Worm (Caenorhabditis elegans) whole organism, late embryonic: ENCODE measurements around the gene rog-1.

Source experiments
- K09A11.1 ChIP-seq: sonication (generic microtip); optimal IDR thresholded peaks from 2 replicates; lab custom pipeline; 2017; ENCODE audit warnings: antibody characterized with exemption, mild to moderate bottlenecking, missing genetic modification characterization, missing compliant biosample characterization; ENCODE audit not compliant: insufficient read depth
- T23F11.4 ChIP-seq: fragments of 200-800 bp; sonication (Bioruptor generic); optimal IDR thresholded peaks from 2 replicates; lab custom pipeline; 2018; ENCODE audit warnings: mild to moderate bottlenecking, missing genetic modification characterization, missing compliant biosample characterization
- ceh-19 ChIP-seq: fragments of 200-800 bp; sonication (Bioruptor generic); optimal IDR thresholded peaks from 2 replicates; lab custom pipeline; 2018; ENCODE audit warnings: mild to moderate bottlenecking, missing genetic modification characterization, missing compliant biosample characterization
- ceh-24 ChIP-seq: sonication (generic microtip); optimal IDR thresholded peaks from 2 replicates; lab custom pipeline; 2016; ENCODE audit warnings: mild to moderate bottlenecking, missing genetic modification characterization, missing compliant biosample characterization
- ceh-31 ChIP-seq: sonication (generic microtip); optimal IDR thresholded peaks from 2 replicates; lab custom pipeline; 2016; ENCODE audit warnings: missing genetic modification characterization, missing compliant biosample characterization
- elt-2 ChIP-seq: sonication (generic microtip); optimal IDR thresholded peaks from 2 replicates; lab custom pipeline; 2016; ENCODE audit warnings: missing genetic modification reagents, missing genetic modification characterization, missing compliant biosample characterization
- hlh-15 ChIP-seq: sonication (generic microtip); optimal IDR thresholded peaks from 2 replicates; lab custom pipeline; 2016; ENCODE audit warnings: missing genetic modification characterization, missing compliant biosample characterization
- hlh-30 ChIP-seq: sonication (generic microtip); optimal IDR thresholded peaks from 2 replicates; lab custom pipeline; 2017; ENCODE audit warnings: antibody characterized with exemption, missing genetic modification characterization, missing compliant biosample characterization; ENCODE audit not compliant: insufficient read depth
- nfya-1 ChIP-seq: sonication (generic microtip); optimal IDR thresholded peaks from 2 replicates; lab custom pipeline; 2017; ENCODE audit warnings: missing genetic modification characterization, mild to moderate bottlenecking, missing compliant biosample characterization, antibody characterized with exemption, moderate library complexity
- npax-4 ChIP-seq: sonication (generic microtip); optimal IDR thresholded peaks from 2 replicates; lab custom pipeline; 2016; ENCODE audit warnings: missing genetic modification characterization, missing compliant biosample characterization
- odd-2 ChIP-seq: sonication (generic microtip); optimal IDR thresholded peaks from 2 replicates; lab custom pipeline; 2017; ENCODE audit warnings: antibody characterized with exemption, mild to moderate bottlenecking, missing genetic modification characterization, missing compliant biosample characterization
- ref-2 ChIP-seq: sonication (generic microtip); optimal IDR thresholded peaks from 2 replicates; lab custom pipeline; 2016; ENCODE audit warnings: missing genetic modification characterization, missing compliant biosample characterization
- ttx-3 ChIP-seq: sonication (generic microtip); optimal IDR thresholded peaks from 2 replicates; lab custom pipeline; 2016; ENCODE audit warnings: missing genetic modification reagents, missing genetic modification characterization, missing compliant biosample characterization
- unc-42 ChIP-seq: sonication (generic microtip); optimal IDR thresholded peaks from 2 replicates; lab custom pipeline; 2016; ENCODE audit warnings: missing genotype, missing genetic modification characterization, missing compliant biosample characterization
- unc-86 ChIP-seq: sonication (generic microtip); optimal IDR thresholded peaks from 2 replicates; lab custom pipeline; 2016; ENCODE audit warnings: missing genetic modification characterization, missing compliant biosample characterization
- ztf-16 ChIP-seq: sonication (generic microtip); optimal IDR thresholded peaks from 2 replicates; lab custom pipeline; 2017; ENCODE audit warnings: missing genetic modification characterization, missing compliant biosample characterization

rog-1 gene

ce11 chrII:1320412-1320811, 54.4 kb downstream of the rog-1 start (continued):
- TF ChIP-seq ceh-31: peak; percentile 89
- TF ChIP-seq elt-2 (tag; lab: Kevin White, UChicago): peak; percentile 60
- TF ChIP-seq ztf-16 (tag; lab: Kevin White, UChicago): peak; percentile 27
- peak; percentile 78 for TF ChIP-seq ceh-19 (GFP tag; lab: Kevin White, UChicago)
- no peak for TF ChIP-seq hlh-30 (tag; lab: Kevin White, UChicago)
- TF ChIP-seq T23F11.4: peak; percentile 24
- peak; percentile 81 for TF ChIP-seq unc-86 (tag; lab: Kevin White, UChicago)
- peak; percentile 93 for TF ChIP-seq nfya-1 (tag; lab: Kevin White, UChicago)
- TF ChIP-seq ceh-24 (tag; lab: Kevin White, UChicago): no peak
- TF ChIP-seq ttx-3 (tag; lab: Kevin White, UChicago): peak; percentile 51
- peak; percentile 13 for TF ChIP-seq hlh-15 (tag; lab: Kevin White, UChicago)
- peak; percentile 15 for TF ChIP-seq odd-2 (tag; lab: Kevin White, UChicago)
- TF ChIP-seq unc-42 (tag; lab: Kevin White, UChicago): peak; percentile 72
- TF ChIP-seq npax-4 (tag; lab: Kevin White, UChicago): no peak
- peak; percentile 80 for TF ChIP-seq ref-2 (tag; lab: Kevin White, UChicago)
- TF ChIP-seq K09A11.1 (tag; lab: Kevin White, UChicago): peak; percentile 24
- TF ChIP-seq, all 69 proteins: peak for 45
